Worm (Caenorhabditis elegans): ENCODE measurements around the gene Y69F12A.1.
A peak's percentile ranks its signal among the peaks of the same experiment; 100 is the strongest.

Y69F12A.1 gene

ce11 chrIII:7498346-7498745 lies 41.6 kb downstream of the Y69F12A.1 start (continued):
- TF ChIP-seq F37B4.10 (GFP tag; IDR thresholded peaks at IDR 0.05): no peak
- peak; percentile 75 for TF ChIP-seq ceh-27 (GFP tag; optimal IDR thresholded peaks at IDR 0.05)
- TF ChIP-seq mcd-1 (GFP tag; IDR thresholded peaks at IDR 0.05): peak; percentile 75
- TF ChIP-seq dpl-1 (GFP tag; optimal IDR thresholded peaks at IDR 0.05): peak; percentile 99
- TF ChIP-seq Y95B8A.8 (GFP tag; IDR thresholded peaks at IDR 0.05): no peak
- TF ChIP-seq die-1 (tag; optimal IDR thresholded peaks at IDR 0.05): peak; percentile 30
- peak; percentile 99 for TF ChIP-seq lin-54 (GFP tag; optimal IDR thresholded peaks at IDR 0.05)
- TF ChIP-seq pbrm-1 (GFP tag; IDR thresholded peaks at IDR 0.05): peak; percentile 70
- TF ChIP-seq let-526 (GFP tag; IDR thresholded peaks at IDR 0.05): peak; percentile 64; the same call in 1 of the 2 replicates
- peak; percentile 50 for TF ChIP-seq F33H1.4 (GFP tag; IDR thresholded peaks at IDR 0.05)
- TF ChIP-seq sea-2 (GFP tag; IDR thresholded peaks at IDR 0.05): no peak
- TF ChIP-seq ekl-4 (GFP tag; IDR thresholded peaks at IDR 0.05): peak; percentile 71
- peak; percentile 51 for TF ChIP-seq atf-7 (tag; optimal IDR thresholded peaks at IDR 0.05)
- peak; percentile 28 for TF ChIP-seq F22D6.2 (tag; optimal IDR thresholded peaks at IDR 0.05)
- peak; percentile 96 for TF ChIP-seq let-607 (tag; optimal IDR thresholded peaks at IDR 0.05)
- TF ChIP-seq repo-1 (tag; optimal IDR thresholded peaks at IDR 0.05): peak; percentile 53
- TF ChIP-seq K12H6.12 (tag; optimal IDR thresholded peaks at IDR 0.05): peak; percentile 79
- peak; percentile 84 for TF ChIP-seq dox-1 (GFP tag; IDR thresholded peaks at IDR 0.05)
- TF ChIP-seq snpc-1.1 (tag; optimal IDR thresholded peaks at IDR 0.05; ENCODE audit: insufficient read depth): no peak
- TF ChIP-seq B0019.2 (GFP tag; conservative IDR thresholded peaks at IDR 0.05): no peak
- TF ChIP-seq snpc-1.3 (tag; optimal IDR thresholded peaks at IDR 0.05; ENCODE audit: insufficient read depth): peak; percentile 39
- peak; percentile 14 for TF ChIP-seq snpc-4 (GFP tag; optimal IDR thresholded peaks at IDR 0.05)
- peak; percentile 45 to 73 (median 62) for TF ChIP-seq snpc-4 (tag; optimal IDR thresholded peaks at IDR 0.05)
- peak; percentile 58 for TF ChIP-seq ZK185.1 (tag; optimal IDR thresholded peaks at IDR 0.05; ENCODE audit: poor library complexity, severe bottlenecking)

DNA sequence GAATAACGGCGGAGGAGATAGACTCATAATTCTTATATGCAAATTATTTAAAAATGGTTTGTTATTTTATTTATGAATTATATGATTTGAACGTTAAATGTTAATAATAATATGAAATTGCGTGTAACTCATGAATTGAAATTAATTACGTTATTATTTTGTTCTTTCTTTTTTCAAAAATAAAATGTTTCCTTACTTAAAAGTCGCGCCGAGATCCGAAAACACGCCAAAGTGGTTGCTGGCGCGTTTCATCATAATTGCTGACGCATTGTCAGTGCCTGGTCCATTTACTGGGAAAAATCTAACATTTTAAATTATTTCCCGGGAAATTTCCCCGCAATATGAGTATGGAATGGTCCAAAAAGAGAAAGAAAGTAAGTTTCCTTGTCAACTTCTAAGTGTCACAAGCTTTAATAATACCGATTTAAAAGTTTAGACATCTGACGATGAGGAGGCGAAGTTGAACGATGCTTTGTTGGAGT lies 42.7 kb downstream of the Y69F12A.1 start, which contains the start of the genes C07H6.9 and sap-140:
TSS of gene C07H6.9 (minus strand) at position 51 of the 482 bp plus-strand sequence.
TSS of gene sap-140 (plus strand) at position 318 of the 482 bp plus-strand sequence.
- TF ChIP-seq zfh-2 (GFP tag; conservative IDR thresholded peaks at IDR 0.05): no peak
- TF ChIP-seq C06A6.2 (GFP tag; conservative IDR thresholded peaks at IDR 0.05): no peak
- peak; percentile 53 for TF ChIP-seq tbp1 (GFP tag; optimal IDR thresholded peaks at IDR 0.05)
- TF ChIP-seq madf-10 (tag; optimal IDR thresholded peaks at IDR 0.05): no peak
- no peak for TF ChIP-seq B0035.1 (tag; optimal IDR thresholded peaks at IDR 0.05)
- TF ChIP-seq Y79H2A.3 (GFP tag; conservative IDR thresholded peaks at IDR 0.05): no peak
- TF ChIP-seq nhr-90 (tag; optimal IDR thresholded peaks at IDR 0.05): no peak
- no peak for TF ChIP-seq ZK185.1 (tag; optimal IDR thresholded peaks at IDR 0.05; ENCODE audit: poor library complexity, severe bottlenecking)
- no peak for TF ChIP-seq hlh-26 (GFP tag; conservative IDR thresholded peaks at IDR 0.05)
- peak; percentile 65 for TF ChIP-seq lsl-1 (GFP tag; optimal IDR thresholded peaks at IDR 0.05)
- TF ChIP-seq ztf-3 (GFP tag; optimal IDR thresholded peaks at IDR 0.05): no peak
- peak; percentile 18 for TF ChIP-seq snpc-1.1 (tag; optimal IDR thresholded peaks at IDR 0.05; ENCODE audit: insufficient read depth)
- TF ChIP-seq K12H6.12 (tag; optimal IDR thresholded peaks at IDR 0.05): no peak
- TF ChIP-seq lin-40 (tag; optimal IDR thresholded peaks at IDR 0.05): peak; percentile 77
- peak; percentile 38; the same call in 1 of the 2 replicates for TF ChIP-seq B0336.3 (GFP tag; IDR thresholded peaks at IDR 0.05)
- TF ChIP-seq zim-3 (tag; optimal IDR thresholded peaks at IDR 0.05): no peak
- no peak for TF ChIP-seq fkh-3 (tag; optimal IDR thresholded peaks at IDR 0.05)
- TF ChIP-seq let-526 (GFP tag; IDR thresholded peaks at IDR 0.05): no peak
- no peak for TF ChIP-seq athp-1 (tag; optimal IDR thresholded peaks at IDR 0.05)
- no peak for TF ChIP-seq ceh-100 (GFP tag; IDR thresholded peaks at IDR 0.05)
- TF ChIP-seq F52B5.7 (tag; optimal IDR thresholded peaks at IDR 0.05): no peak
- TF ChIP-seq atf-7 (tag; optimal IDR thresholded peaks at IDR 0.05): peak; percentile 1
- peak; percentile 83 for TF ChIP-seq dox-1 (GFP tag; IDR thresholded peaks at IDR 0.05)
- TF ChIP-seq hsf-1 (GFP tag; IDR thresholded peaks at IDR 0.05): no peak
- peak; percentile 53 for TF ChIP-seq ceh-91 (GFP tag; IDR thresholded peaks at IDR 0.05)
- peak in 2 of 3 experiments; percentile 84 to 92 for TF ChIP-seq lin-35 (GFP tag; optimal IDR thresholded peaks at IDR 0.05)
- peak; percentile 67 for TF ChIP-seq D2030.7 (GFP tag; IDR thresholded peaks at IDR 0.05)
- TF ChIP-seq lag-1 (GFP tag; IDR thresholded peaks at IDR 0.05): no peak
- TF ChIP-seq mel-28 (tag; optimal IDR thresholded peaks at IDR 0.05; ENCODE audit: borderline replicate concordance): no peak

All from whole organism, young adult.